Worm (Caenorhabditis elegans) whole organism, early embryonic: ENCODE results near the gene C49F8.15.

Source experiments
- F13C5.2 ChIP-seq: sonication (generic microtip); optimal IDR thresholded peaks from 2 replicates; lab custom pipeline; 2017; ENCODE audit warnings: mild to moderate bottlenecking, missing genetic modification characterization, inconsistent platforms, missing compliant biosample characterization
- ama-1 ChIP-seq: fragments of 150-350 bp; optimal IDR thresholded peaks from 2 replicates; lab custom pipeline; 2014
- ceh-13 ChIP-seq: fragments of 200-800 bp; sonication (Bioruptor generic); optimal IDR thresholded peaks from 2 replicates; lab custom pipeline; 2018; ENCODE audit warnings: mild to moderate bottlenecking, missing genetic modification characterization, missing compliant biosample characterization
- ceh-36 ChIP-seq: sonication (generic microtip); optimal IDR thresholded peaks from 2 replicates; lab custom pipeline; 2016; ENCODE audit warnings: missing genetic modification characterization, inconsistent platforms, missing compliant biosample characterization
- ets-7 ChIP-seq: sonication (generic microtip); optimal IDR thresholded peaks from 2 replicates; lab custom pipeline; 2016; ENCODE audit warnings: missing genotype, missing genetic modification characterization, missing compliant biosample characterization
- flt-1 ChIP-seq: fragments of 200-800 bp; sonication (Bioruptor generic); IDR thresholded peaks from 2 replicates; pipeline ENCODE4 v1.3.6; 2022; ENCODE audit warnings: missing genetic modification characterization, missing compliant biosample characterization
- hmbx-1 ChIP-seq: sonication (generic microtip); optimal IDR thresholded peaks from 2 replicates; lab custom pipeline; 2016; ENCODE audit warnings: mild to moderate bottlenecking, missing genetic modification characterization, missing compliant biosample characterization
- hmg-4 ChIP-seq: fragments of 200-800 bp; sonication (Bioruptor generic); optimal IDR thresholded peaks from 2 replicates; lab custom pipeline; 2018; ENCODE audit warnings: mild to moderate bottlenecking, missing genetic modification characterization, missing compliant biosample characterization
- scrt-1 ChIP-seq: fragments of 200-800 bp; sonication (Bioruptor generic); IDR thresholded peaks from 2 replicates; pipeline ENCODE4 v1.3.6; 2022; ENCODE audit warnings: missing genetic modification characterization, missing compliant biosample characterization
- sea-1 ChIP-seq: fragments of 200-800 bp; sonication (Bioruptor generic); conservative IDR thresholded peaks from 2 replicates; pipeline ENCODE4 v1.3.6; 2022; ENCODE audit warnings: missing genetic modification characterization, missing compliant biosample characterization
- tbx-37 ChIP-seq: fragments of 200-800 bp; sonication (Bioruptor generic); conservative IDR thresholded peaks from 2 replicates; pipeline ENCODE4 v1.3.6; 2022; ENCODE audit warnings: missing genetic modification reagents, missing genetic modification characterization, missing compliant biosample characterization
- tra-4 ChIP-seq: sonication (generic microtip); optimal IDR thresholded peaks from 2 replicates; lab custom pipeline; 2017; ENCODE audit warnings: missing genetic modification characterization, missing compliant biosample characterization

- TF ChIP-seq ama-1, result no peak
- no peak for TF ChIP-seq ceh-36 (tag; lab: Kevin White, UChicago)
- no peak for TF ChIP-seq sea-1 (GFP tag; lab: Robert Waterston, UW)
- no peak for TF ChIP-seq ceh-13
- TF ChIP-seq scrt-1 (GFP tag; lab: Robert Waterston, UW), result no peak
- no peak for TF ChIP-seq hmg-4
- no peak for TF ChIP-seq tra-4
- no peak for TF ChIP-seq ets-7 (tag; lab: Kevin White, UChicago)
- TF ChIP-seq flt-1 (GFP tag; lab: Robert Waterston, UW), result no peak
- TF ChIP-seq tbx-37 (GFP tag; lab: Robert Waterston, UW), result no peak
- no peak for TF ChIP-seq hmbx-1
- TF ChIP-seq F13C5.2 (tag; lab: Kevin White, UChicago), result no peak
Observed at ce11 chrX:13383273-13383672, 20.9 kb upstream of the C49F8.15 start.
